Worm (Caenorhabditis elegans): ENCODE results near the gene F27E5.8.

DNA sequence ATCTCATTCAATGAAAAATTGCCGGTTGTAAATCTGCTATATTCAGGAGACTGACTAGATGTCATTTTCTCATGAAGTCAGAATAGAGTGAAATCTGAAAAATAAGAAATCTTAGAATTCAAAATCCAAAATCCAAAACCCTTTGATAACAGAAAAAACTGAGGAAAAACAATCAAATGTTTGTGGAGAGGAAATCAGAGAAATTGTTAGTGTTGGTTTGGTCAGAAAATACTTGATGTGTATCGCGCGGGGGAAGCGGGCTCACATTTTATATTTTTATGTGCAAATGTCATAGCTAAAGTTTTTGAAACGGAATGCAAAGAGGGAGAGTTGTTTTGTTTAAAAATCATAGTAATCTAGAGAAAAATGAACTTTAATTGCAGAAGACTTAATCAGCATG is 4.5 kb upstream of the F27E5.8 start, which contains the start of gene F27E5.5:
- TF ChIP-seq him-1 (tag; optimal IDR thresholded peaks at IDR 0.05) (no peak), W03F9.2 (tag; optimal IDR thresholded peaks at IDR 0.05) (no peak), dao-5 (tag; optimal IDR thresholded peaks at IDR 0.05) (no peak)
